Worm (Caenorhabditis elegans) whole organism, L4 larva: ENCODE data around the gene Y51A2B.9.

Experiments used
- D1046.2 ChIP-seq: fragments of 200-800 bp; sonication (Bioruptor generic); IDR thresholded peaks from 2 replicates; pipeline ENCODE4 v1.3.6; 2022; ENCODE audit warnings: missing genetic modification characterization, missing compliant biosample characterization
- F10B5.3 ChIP-seq: sonication (generic microtip); optimal IDR thresholded peaks from 2 replicates; lab custom pipeline; 2016; ENCODE audit warnings: mild to moderate bottlenecking, missing genetic modification characterization, missing compliant biosample characterization
- F26F4.8 ChIP-seq: fragments of 200-800 bp; sonication (Bioruptor generic); conservative IDR thresholded peaks from 2 replicates; pipeline ENCODE4 v1.3.6; 2022; ENCODE audit warnings: missing genetic modification characterization, missing compliant biosample characterization
- F37D6.2 ChIP-seq: sonication (generic microtip); optimal IDR thresholded peaks from 2 replicates; lab custom pipeline; 2016; ENCODE audit warnings: mild to moderate bottlenecking, missing genetic modification characterization, missing compliant biosample characterization
- Y48G9A.11 ChIP-seq: fragments of 200-800 bp; sonication (Bioruptor generic); IDR thresholded peaks from 2 replicates; pipeline ENCODE4 v1.3.6; 2022; ENCODE audit warnings: missing genetic modification reagents, missing genetic modification characterization, missing compliant biosample characterization
- Y5F2A.4 ChIP-seq: fragments of 200-800 bp; sonication (Bioruptor generic); optimal IDR thresholded peaks from 2 replicates; lab custom pipeline; 2018; ENCODE audit warnings: mild to moderate bottlenecking, missing genetic modification characterization, missing compliant biosample characterization
- ZK337.2 ChIP-seq: fragments of 200-800 bp; sonication (Bioruptor generic); IDR thresholded peaks from 2 replicates; pipeline ENCODE4 v1.3.6; 2022; ENCODE audit warnings: missing genetic modification reagents, missing genetic modification characterization, missing compliant biosample characterization
- aha-1 ChIP-seq: fragments of 150-350 bp; peaks from one replicate; lab custom pipeline; 2014; ENCODE audit warnings: missing biosample characterization, missing genetic modification characterization
- ama-1 ChIP-seq: fragments of 150-350 bp; optimal IDR thresholded peaks from 2 replicates; lab custom pipeline; 2014; ENCODE audit warnings: inconsistent platforms, mixed read lengths
- arid-1 ChIP-seq: fragments of 200-800 bp; sonication (Bioruptor generic); conservative IDR thresholded peaks from 2 replicates; pipeline ENCODE4 v1.3.6; 2022; ENCODE audit warnings: missing genetic modification reagents, missing genetic modification characterization, missing compliant biosample characterization
- attf-4 ChIP-seq: sonication (generic microtip); optimal IDR thresholded peaks from 3 replicates; lab custom pipeline; 2017; ENCODE audit warnings: missing biosample characterization, missing genetic modification characterization
- ceh-32 ChIP-seq: sonication (generic microtip); optimal IDR thresholded peaks from 2 replicates; lab custom pipeline; 2016; ENCODE audit warnings: mild to moderate bottlenecking, missing genetic modification characterization, missing compliant biosample characterization; ENCODE audit not compliant: poor library complexity
- ces-1 ChIP-seq: fragments of 150-350 bp; sonication (generic microtip); optimal IDR thresholded peaks from 4 replicates; lab custom pipeline; 2014; ENCODE audit warnings: missing biosample characterization, missing genetic modification reagents, missing genetic modification characterization
- cey-2 ChIP-seq: sonication (generic microtip); optimal IDR thresholded peaks from 3 replicates; lab custom pipeline; 2017; ENCODE audit warnings: missing genetic modification characterization, mild to moderate bottlenecking, missing compliant biosample characterization, antibody characterized with exemption, borderline replicate concordance; ENCODE audit not compliant: insufficient read depth
- daf-19 ChIP-seq: fragments of 200-800 bp; sonication (Bioruptor generic); conservative IDR thresholded peaks from 2 replicates; pipeline ENCODE4 v1.3.6; 2022; ENCODE audit warnings: missing genetic modification characterization, missing compliant biosample characterization
- dmd-8 ChIP-seq: fragments of 200-800 bp; sonication (Bioruptor generic); IDR thresholded peaks from 2 replicates; pipeline ENCODE4 v1.3.6; 2022; ENCODE audit warnings: missing genetic modification characterization, missing compliant biosample characterization
- dve-1 ChIP-seq: sonication (generic microtip); optimal IDR thresholded peaks from 2 replicates; lab custom pipeline; 2017; ENCODE audit warnings: antibody characterized with exemption, mild to moderate bottlenecking, missing genetic modification characterization, missing compliant biosample characterization; ENCODE audit not compliant: insufficient read depth
- egl-27 ChIP-seq: sonication (generic microtip); optimal IDR thresholded peaks from 3 replicates; lab custom pipeline; 2017; ENCODE audit warnings: missing biosample characterization, missing genetic modification reagents, missing genetic modification characterization
- egl-43 ChIP-seq: fragments of 200-800 bp; sonication (Bioruptor generic); IDR thresholded peaks from 2 replicates; pipeline ENCODE4 v1.3.6; 2022; ENCODE audit warnings: missing genetic modification reagents, missing genetic modification characterization, missing compliant biosample characterization
- fos-1 ChIP-seq: fragments of 150-350 bp; optimal IDR thresholded peaks from 2 replicates; lab custom pipeline; 2014; ENCODE audit warnings: missing biosample characterization, missing genetic modification characterization
- gei-8 ChIP-seq: fragments of 200-800 bp; sonication (Bioruptor generic); optimal IDR thresholded peaks from 2 replicates; lab custom pipeline; 2018; ENCODE audit warnings: mild to moderate bottlenecking, missing genetic modification characterization, missing compliant biosample characterization
- hlh-11 ChIP-seq: fragments of 200-800 bp; sonication (Bioruptor generic); optimal IDR thresholded peaks from 2 replicates; lab custom pipeline; 2018; ENCODE audit warnings: mild to moderate bottlenecking, missing genetic modification characterization, missing compliant biosample characterization
- hlh-30 ChIP-seq: sonication (generic microtip); optimal IDR thresholded peaks from 2 replicates; lab custom pipeline; 2017; ENCODE audit warnings: antibody characterized with exemption, mild to moderate bottlenecking, missing genetic modification characterization, missing compliant biosample characterization; ENCODE audit not compliant: insufficient read depth
- hmg-1.1 ChIP-seq: fragments of 200-800 bp; sonication (Bioruptor generic); IDR thresholded peaks from 2 replicates; pipeline ENCODE4 v1.3.6; 2022; ENCODE audit warnings: missing genetic modification reagents, missing genetic modification characterization, missing compliant biosample characterization
- lin-13 ChIP-seq: fragments of 150-350 bp; optimal IDR thresholded peaks from 2 replicates; lab custom pipeline; 2014; ENCODE audit warnings: missing biosample characterization, missing genetic modification reagents, missing genetic modification characterization
- lin-15B ChIP-seq: fragments of 150-350 bp; sonication (generic microtip); optimal IDR thresholded peaks from 3 replicates; lab custom pipeline; 2014; ENCODE audit warnings: missing biosample characterization, missing genetic modification characterization
- lin-38 ChIP-seq: fragments of 200-800 bp; sonication (Bioruptor generic); IDR thresholded peaks from 2 replicates; pipeline ENCODE4 v1.3.6; 2022; ENCODE audit warnings: missing genetic modification reagents, missing genetic modification characterization, missing compliant biosample characterization
- lir-3 ChIP-seq: sonication (generic microtip); optimal IDR thresholded peaks from 2 replicates; lab custom pipeline; 2016; ENCODE audit warnings: mild to moderate bottlenecking, missing genetic modification characterization, missing compliant biosample characterization
- mdl-1 ChIP-seq, 2 experiments: fragments of 150-350 bp in 1 of 2; sonication (generic microtip) in 1 of 2; optimal IDR thresholded peaks; 2 replicates each; lab custom pipeline; 2014 to 2017; ENCODE audit warnings: missing biosample characterization in 2 of 2, missing genetic modification characterization in 2 of 2
- mdt-29 ChIP-seq: fragments of 200-800 bp; sonication (Bioruptor generic); IDR thresholded peaks from 2 replicates; pipeline ENCODE4 v1.3.6; 2022; ENCODE audit warnings: missing genetic modification reagents, missing genetic modification characterization, missing compliant biosample characterization
- mep-1 ChIP-seq: fragments of 150-350 bp; sonication (generic microtip); optimal IDR thresholded peaks from 3 replicates; lab custom pipeline; 2014; ENCODE audit warnings: missing biosample characterization, missing genetic modification characterization
- mes-2 ChIP-seq: sonication (generic microtip); optimal IDR thresholded peaks from 2 replicates; lab custom pipeline; 2016; ENCODE audit warnings: missing genotype, mild to moderate bottlenecking, missing genetic modification characterization, missing compliant biosample characterization; ENCODE audit not compliant: poor library complexity, severe bottlenecking
- nhr-102 ChIP-seq: sonication (generic microtip); optimal IDR thresholded peaks from 2 replicates; lab custom pipeline; 2016; ENCODE audit warnings: mild to moderate bottlenecking, missing genetic modification characterization, moderate library complexity, missing compliant biosample characterization
- nhr-11 ChIP-seq: fragments of 150-350 bp; optimal IDR thresholded peaks from 2 replicates; lab custom pipeline; 2014; ENCODE audit warnings: missing biosample characterization, missing genetic modification characterization
- nhr-237 ChIP-seq: sonication (generic microtip); optimal IDR thresholded peaks from 2 replicates; lab custom pipeline; 2017; ENCODE audit warnings: missing biosample characterization, missing genetic modification characterization
- nhr-25 ChIP-seq: sonication (generic microtip); optimal IDR thresholded peaks from 2 replicates; lab custom pipeline; 2017; ENCODE audit warnings: missing genetic modification characterization, mild to moderate bottlenecking, missing compliant biosample characterization, antibody characterized with exemption, moderate library complexity, borderline replicate concordance; ENCODE audit not compliant: insufficient read depth
- nhr-28 ChIP-seq: fragments of 150-350 bp; optimal IDR thresholded peaks from 2 replicates; lab custom pipeline; 2014; ENCODE audit warnings: missing biosample characterization, missing genetic modification characterization
- nhr-6 ChIP-seq: fragments of 150-350 bp; optimal IDR thresholded peaks from 2 replicates; lab custom pipeline; 2014; ENCODE audit warnings: missing biosample characterization, missing genetic modification characterization
- php-3 ChIP-seq: fragments of 200-800 bp; sonication (Bioruptor generic); IDR thresholded peaks from 2 replicates; pipeline ENCODE4 v1.3.6; 2022; ENCODE audit warnings: missing genetic modification reagents, missing genetic modification characterization, missing compliant biosample characterization
- rbr-2 ChIP-seq: sonication (generic microtip); optimal IDR thresholded peaks from 2 replicates; lab custom pipeline; 2016; ENCODE audit warnings: missing genotype, missing genetic modification characterization, missing compliant biosample characterization
- set-16 ChIP-seq: fragments of 200-800 bp; sonication (Bioruptor generic); IDR thresholded peaks from 2 replicates; pipeline ENCODE4 v1.3.6; 2022; ENCODE audit warnings: missing genetic modification reagents, missing genetic modification characterization, missing compliant biosample characterization
- snpc-1.2 ChIP-seq: fragments of 200-800 bp; sonication (Bioruptor generic); IDR thresholded peaks from 2 replicates; pipeline ENCODE4 v1.3.6; 2022; ENCODE audit warnings: missing genetic modification reagents, missing genetic modification characterization, missing compliant biosample characterization
- snpc-4 ChIP-seq: fragments of 150-350 bp; optimal IDR thresholded peaks from 2 replicates; lab custom pipeline; 2014; ENCODE audit warnings: missing biosample characterization, missing genetic modification characterization
- spr-3 ChIP-seq: fragments of 200-800 bp; sonication (Bioruptor generic); optimal IDR thresholded peaks from 2 replicates; lab custom pipeline; 2018; ENCODE audit warnings: mild to moderate bottlenecking, missing genetic modification characterization, missing compliant biosample characterization
- tag-97 ChIP-seq: fragments of 200-800 bp; sonication (Bioruptor generic); IDR thresholded peaks from 2 replicates; pipeline ENCODE4 v1.3.6; 2022; ENCODE audit warnings: missing genetic modification characterization, missing compliant biosample characterization
- tra-1 ChIP-seq: fragments of 200-800 bp; sonication (Bioruptor generic); IDR thresholded peaks from 2 replicates; pipeline ENCODE4 v1.3.6; 2022; ENCODE audit warnings: missing genetic modification reagents, missing genetic modification characterization, missing compliant biosample characterization
- unc-130 ChIP-seq: sonication (generic microtip); optimal IDR thresholded peaks from 2 replicates; lab custom pipeline; 2016; ENCODE audit warnings: missing genetic modification reagents, missing genetic modification characterization, missing compliant biosample characterization
- unc-39 ChIP-seq: sonication (generic microtip); optimal IDR thresholded peaks from 2 replicates; lab custom pipeline; 2017; ENCODE audit warnings: missing biosample characterization, missing genetic modification characterization
- unc-62 ChIP-seq, 3 experiments: fragments of 150-350 bp in 1 of 3; sonication (generic microtip); optimal IDR thresholded peaks in 2 of 3; peaks in 1 of 3; 1 replicate in 1 of 3; 2 replicates in 2 of 3; lab custom pipeline; 2014 to 2017; ENCODE audit warnings: missing biosample characterization in 3 of 3, missing genetic modification characterization in 3 of 3, missing genetic modification reagents in 3 of 3, missing genotype in 1 of 3
- zag-1 ChIP-seq: fragments of 150-350 bp; optimal IDR thresholded peaks from 2 replicates; lab custom pipeline; 2014; ENCODE audit warnings: missing biosample characterization, missing genetic modification characterization
- zfp-3 ChIP-seq: fragments of 200-800 bp; sonication (Bioruptor generic); conservative IDR thresholded peaks from 2 replicates; pipeline ENCODE4 v1.3.6; 2022; ENCODE audit warnings: missing genetic modification reagents, missing genetic modification characterization, missing compliant biosample characterization

The Y51A2B.9 gene

DNA sequence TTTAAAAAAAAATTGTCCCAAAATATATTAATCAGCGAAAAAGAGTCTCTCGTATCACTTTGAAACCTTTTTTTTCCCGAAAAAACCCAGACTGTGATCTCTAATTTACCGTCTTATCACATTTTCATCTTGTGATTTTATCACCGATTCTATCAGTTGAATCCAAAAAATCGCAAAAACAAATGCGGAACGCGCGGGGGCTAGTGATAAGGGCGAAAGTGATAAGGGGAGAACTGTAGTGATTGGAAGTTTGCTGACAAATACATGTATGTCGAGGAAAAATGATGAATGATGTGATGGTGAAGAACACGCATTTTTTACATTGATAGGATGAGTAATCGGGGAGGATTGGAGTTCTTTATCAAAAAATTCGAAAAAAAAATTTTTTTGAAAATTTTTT lies 49.5 kb downstream of the Y51A2B.9 start (continued):
- TF ChIP-seq dmd-8 (GFP tag; lab: Robert Waterston, UW) (no peak), Y48G9A.11 (no peak), D1046.2 (no peak), attf-4 (tag; lab: Kevin White, UChicago) (no peak), unc-130 (GFP tag; lab: Kevin White, UChicago) (no peak), lin-15B (no peak), lin-13 (GFP tag; lab: Kevin White, UChicago) (peak; percentile 77), tag-97 (GFP tag; lab: Robert Waterston, UW) (no peak), lir-3 (tag; lab: Kevin White, UChicago) (no peak), unc-62 (GFP tag; optimal IDR thresholded peaks at IDR 0.05 in 1 of 2; lab: Kevin White, UChicago) (peak in 1 of 2 experiments; percentile 78), unc-62 (tag; optimal IDR thresholded peaks at IDR 0.05; lab: Kevin White, UChicago) (no peak), hmg-1.1 (GFP tag; lab: Robert Waterston, UW) (no peak), ZK337.2 (GFP tag; lab: Robert Waterston, UW) (no peak), snpc-1.2 (no peak), lin-38 (GFP tag; lab: Robert Waterston, UW) (no peak), nhr-102 (tag; lab: Kevin White, UChicago) (peak; percentile 94), zfp-3 (GFP tag; lab: Robert Waterston, UW) (no peak), nhr-28 (tag; lab: Kevin White, UChicago) (peak; percentile 100), F10B5.3 (tag; lab: Kevin White, UChicago) (no peak), snpc-4 (no peak), rbr-2 (tag; lab: Kevin White, UChicago) (no peak), arid-1 (GFP tag; lab: Robert Waterston, UW) (no peak), ces-1 (GFP tag; lab: Kevin White, UChicago) (no peak), hlh-30 (tag; lab: Kevin White, UChicago) (peak; percentile 87), nhr-11 (no peak), spr-3 (GFP tag; lab: Kevin White, UChicago) (no peak), unc-39 (tag; lab: Kevin White, UChicago) (no peak), dve-1 (tag; lab: Kevin White, UChicago) (peak; percentile 99), cey-2 (peak; percentile 95), mes-2 (no peak), gei-8 (peak; percentile 39), ama-1 (lab: Kevin White, UChicago) (no peak), daf-19 (GFP tag; lab: Robert Waterston, UW) (no peak), F37D6.2 (tag; lab: Kevin White, UChicago) (no peak), nhr-237 (tag; lab: Kevin White, UChicago) (no peak), egl-43 (GFP tag; lab: Robert Waterston, UW) (no peak), mep-1 (tag; lab: Kevin White, UChicago) (peak; percentile 80), php-3 (GFP tag; lab: Robert Waterston, UW) (peak; percentile 98), F26F4.8 (GFP tag; lab: Robert Waterston, UW) (no peak), hlh-11 (tag; lab: Kevin White, UChicago) (peak; percentile 97), set-16 (GFP tag; lab: Robert Waterston, UW) (no peak), zag-1 (no peak), tra-1 (GFP tag; lab: Robert Waterston, UW) (peak; percentile 99), ceh-32 (tag; lab: Kevin White, UChicago) (no peak), mdt-29 (GFP tag; lab: Robert Waterston, UW) (peak; percentile 56; the same call in 1 of the 2 replicates), nhr-25 (tag; lab: Kevin White, UChicago) (no peak), aha-1 (tag; lab: Kevin White, UChicago) (peak; percentile 80), fos-1 (tag; lab: Kevin White, UChicago) (peak; percentile 80), nhr-6 (tag; lab: Kevin White, UChicago) (peak; percentile 74), Y5F2A.4 (GFP tag; lab: Kevin White, UChicago) (no peak), mdl-1 (tag; optimal IDR thresholded peaks at IDR 0.05; lab: Kevin White, UChicago) (peak in 1 of 2 experiments; percentile 75), egl-27 (no peak)
